Fruit fly (Drosophila melanogaster) whole organism, adult: ENCODE measurements around the gene PolA1.

Experiments used
- CG11617 ChIP-seq: fragments of 200-800 bp; sonication (Bioruptor generic); optimal IDR thresholded peaks from 2 replicates; lab custom pipeline; 2017; ENCODE audit warnings: mild to moderate bottlenecking, missing biosample characterization, missing genetic modification reagents, missing genetic modification characterization
- CG1620 ChIP-seq: fragments of 200-800 bp; sonication (Bioruptor generic); optimal IDR thresholded peaks from 2 replicates; lab custom pipeline; 2016; ENCODE audit warnings: missing biosample characterization, missing genetic modification characterization
- CG33017 ChIP-seq: fragments of 200-800 bp; sonication (Bioruptor generic); optimal IDR thresholded peaks from 2 replicates; lab custom pipeline; 2018; ENCODE audit warnings: missing biosample characterization, mild to moderate bottlenecking, missing genetic modification characterization, moderate library complexity
- CG5204 ChIP-seq: fragments of 200-800 bp; sonication (Bioruptor generic); optimal IDR thresholded peaks from 2 replicates; lab custom pipeline; 2016; ENCODE audit warnings: missing biosample characterization, missing genetic modification characterization
- CG7101 ChIP-seq: fragments of 200-800 bp; sonication (Bioruptor generic); optimal IDR thresholded peaks from 2 replicates; lab custom pipeline; 2018; ENCODE audit warnings: missing biosample characterization, mild to moderate bottlenecking, missing genetic modification characterization, moderate library complexity
- Hr96 ChIP-seq: fragments of 200-800 bp; sonication (Bioruptor generic); optimal IDR thresholded peaks from 2 replicates; lab custom pipeline; 2016; ENCODE audit warnings: missing biosample characterization, missing genetic modification characterization
- Mnt ChIP-seq: fragments of 200-800 bp; sonication (Bioruptor generic); optimal IDR thresholded peaks from 2 replicates; lab custom pipeline; 2016; ENCODE audit warnings: missing biosample characterization, mild to moderate bottlenecking, missing genetic modification characterization
- cnc ChIP-seq, 2 experiments: fragments of >200 bp; optimal IDR thresholded peaks; 2 replicates each; lab custom pipeline; 2017
- kay ChIP-seq: fragments of 200-800 bp; sonication (Bioruptor generic); peaks from one replicate; lab custom pipeline; 2016; ENCODE audit warnings: missing biosample characterization, missing genetic modification characterization, borderline replicate concordance
- ovo ChIP-seq: fragments of 200-800 bp; sonication (Bioruptor generic); optimal IDR thresholded peaks from 2 replicates; lab custom pipeline; 2016; ENCODE audit warnings: missing biosample characterization, missing genetic modification characterization
- tj ChIP-seq: fragments of 200-800 bp; sonication (Bioruptor generic); optimal IDR thresholded peaks from 3 replicates; lab custom pipeline; 2017; ENCODE audit warnings: missing biosample characterization, mild to moderate bottlenecking, missing genetic modification characterization, moderate library complexity
- toe ChIP-seq: fragments of 200-800 bp; sonication (Bioruptor generic); optimal IDR thresholded peaks from 2 replicates; lab custom pipeline; 2016; ENCODE audit warnings: missing biosample characterization, missing genetic modification characterization

DNA sequence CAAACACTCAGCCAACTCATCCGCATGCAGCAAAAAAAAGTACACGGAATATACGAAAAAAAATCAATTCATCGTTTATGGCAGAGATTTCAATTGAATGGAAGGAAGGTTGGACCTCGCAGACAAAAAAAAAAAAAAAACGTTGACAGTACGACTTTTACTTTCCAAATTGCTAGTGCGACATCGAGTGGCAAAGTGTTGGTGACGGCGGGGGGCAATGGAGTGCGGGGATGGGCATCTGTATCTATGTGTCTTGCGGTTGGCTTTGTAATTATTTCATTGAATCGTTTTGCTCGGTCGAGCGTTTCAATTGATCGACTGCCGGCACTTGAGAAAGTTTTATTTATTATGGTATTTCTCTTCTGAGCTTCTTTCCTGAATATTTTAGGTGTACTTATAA, 30.0 kb upstream of the PolA1 start:
- no peak for TF ChIP-seq Hr96 (GFP tag; lab: Kevin White, UChicago)
- no peak for TF ChIP-seq tj (GFP tag; lab: Kevin White, UChicago)
- TF ChIP-seq toe (GFP tag; lab: Kevin White, UChicago): no peak
- TF ChIP-seq Mnt (GFP tag; lab: Kevin White, UChicago): no peak
- TF ChIP-seq CG7101: no peak
- no peak for TF ChIP-seq CG5204 (GFP tag; lab: Kevin White, UChicago)
- TF ChIP-seq CG1620 (GFP tag; lab: Kevin White, UChicago): no peak
- TF ChIP-seq CG33017 (tag; lab: Kevin White, UChicago): no peak
- no peak for TF ChIP-seq CG11617 (GFP tag; lab: Kevin White, UChicago)
- no peak for TF ChIP-seq ovo (GFP tag; lab: Kevin White, UChicago)
- peak; percentile 32 for TF ChIP-seq kay (GFP tag; lab: Kevin White, UChicago)
- no peak for TF ChIP-seq cnc (optimal IDR thresholded peaks at IDR 0.05; lab: Kevin White, UChicago)
